Worm (Caenorhabditis elegans) whole organism, early embryonic: ENCODE measurements around the gene nrfl-1.
A peak's percentile ranks its signal among the peaks of the same experiment; 100 is the strongest.

Experiments
- B0310.2 ChIP-seq: sonication (generic microtip); optimal IDR thresholded peaks from 2 replicates; lab custom pipeline; 2016; ENCODE audit warnings: mild to moderate bottlenecking, missing genetic modification characterization, missing compliant biosample characterization
- F13C5.2 ChIP-seq: sonication (generic microtip); optimal IDR thresholded peaks from 2 replicates; lab custom pipeline; 2017; ENCODE audit warnings: mild to moderate bottlenecking, missing genetic modification characterization, inconsistent platforms, missing compliant biosample characterization
- aly-1 ChIP-seq: sonication (generic microtip); optimal IDR thresholded peaks from 2 replicates; lab custom pipeline; 2016; ENCODE audit warnings: missing genetic modification characterization, missing compliant biosample characterization
- ama-1 ChIP-seq: fragments of 150-350 bp; optimal IDR thresholded peaks from 2 replicates; lab custom pipeline; 2014
- ceh-13 ChIP-seq: fragments of 200-800 bp; sonication (Bioruptor generic); optimal IDR thresholded peaks from 2 replicates; lab custom pipeline; 2018; ENCODE audit warnings: mild to moderate bottlenecking, missing genetic modification characterization, missing compliant biosample characterization
- ceh-36 ChIP-seq: sonication (generic microtip); optimal IDR thresholded peaks from 2 replicates; lab custom pipeline; 2016; ENCODE audit warnings: missing genetic modification characterization, inconsistent platforms, missing compliant biosample characterization
- ets-7 ChIP-seq: sonication (generic microtip); optimal IDR thresholded peaks from 2 replicates; lab custom pipeline; 2016; ENCODE audit warnings: missing genotype, missing genetic modification characterization, missing compliant biosample characterization
- flt-1 ChIP-seq: fragments of 200-800 bp; sonication (Bioruptor generic); IDR thresholded peaks from 2 replicates; pipeline ENCODE4 v1.3.6; 2022; ENCODE audit warnings: missing genetic modification characterization, missing compliant biosample characterization
- hmbx-1 ChIP-seq: sonication (generic microtip); optimal IDR thresholded peaks from 2 replicates; lab custom pipeline; 2016; ENCODE audit warnings: mild to moderate bottlenecking, missing genetic modification characterization, missing compliant biosample characterization
- hmg-4 ChIP-seq: fragments of 200-800 bp; sonication (Bioruptor generic); optimal IDR thresholded peaks from 2 replicates; lab custom pipeline; 2018; ENCODE audit warnings: mild to moderate bottlenecking, missing genetic modification characterization, missing compliant biosample characterization
- hnd-1 ChIP-seq: sonication (generic microtip); optimal IDR thresholded peaks from 2 replicates; lab custom pipeline; 2016; ENCODE audit warnings: missing genetic modification characterization, missing compliant biosample characterization
- pes-1 ChIP-seq: fragments of 200-800 bp; sonication (Bioruptor generic); IDR thresholded peaks from 2 replicates; pipeline ENCODE4 v1.3.6; 2022; ENCODE audit warnings: missing genetic modification reagents, missing genetic modification characterization, missing compliant biosample characterization
- scrt-1 ChIP-seq: fragments of 200-800 bp; sonication (Bioruptor generic); IDR thresholded peaks from 2 replicates; pipeline ENCODE4 v1.3.6; 2022; ENCODE audit warnings: missing genetic modification characterization, missing compliant biosample characterization
- sea-1 ChIP-seq: fragments of 200-800 bp; sonication (Bioruptor generic); conservative IDR thresholded peaks from 2 replicates; pipeline ENCODE4 v1.3.6; 2022; ENCODE audit warnings: missing genetic modification characterization, missing compliant biosample characterization
- tbx-11 ChIP-seq: fragments of 200-800 bp; sonication (Bioruptor generic); IDR thresholded peaks from 2 replicates; pipeline ENCODE4 v1.3.6; 2022; ENCODE audit warnings: missing genetic modification characterization, missing compliant biosample characterization
- tbx-37 ChIP-seq: fragments of 200-800 bp; sonication (Bioruptor generic); conservative IDR thresholded peaks from 2 replicates; pipeline ENCODE4 v1.3.6; 2022; ENCODE audit warnings: missing genetic modification reagents, missing genetic modification characterization, missing compliant biosample characterization
- tra-4 ChIP-seq: sonication (generic microtip); optimal IDR thresholded peaks from 2 replicates; lab custom pipeline; 2017; ENCODE audit warnings: missing genetic modification characterization, missing compliant biosample characterization

Gene nrfl-1

ce11 chrIV:9095553-9095952, 23.3 kb upstream of the nrfl-1 start, which contains the start of gene icln-1:
TSS of gene icln-1 (minus strand) at chrIV:9095653.
- TF ChIP-seq hmg-4 (GFP tag; lab: Kevin White, UChicago) = no peak
- no peak for TF ChIP-seq sea-1 (GFP tag; lab: Robert Waterston, UW)
- no peak for TF ChIP-seq ets-7 (tag; lab: Kevin White, UChicago)
- TF ChIP-seq tra-4 = no peak

- TF ChIP-seq tbx-11 (GFP tag; lab: Robert Waterston, UW) = no peak
- TF ChIP-seq F13C5.2 (tag; lab: Kevin White, UChicago) = peak; percentile 28
Measured at ce11 chrIV:9096160-9096879, 22.6 kb upstream of the nrfl-1 start, which contains the start of the genes znf-706 and cpna-3. TSS of gene znf-706 (minus strand) at chrIV:9096231. TSS of gene cpna-3 (plus strand) at chrIV:9096842.

ce11 chrIV:9098942-9099341, 19.9 kb upstream of the nrfl-1 start, which contains the start of gene gldi-10:
TSS of gene gldi-10 (plus strand) at chrIV:9099242.
- TF ChIP-seq hnd-1 (tag; lab: Kevin White, UChicago) = no peak
- TF ChIP-seq ama-1 (lab: Kevin White, UChicago) = no peak
- no peak for TF ChIP-seq B0310.2

- TF ChIP-seq tra-4 (no peak), flt-1 (no peak), tbx-11 (GFP tag; lab: Robert Waterston, UW) (no peak), tbx-37 (GFP tag; lab: Robert Waterston, UW) (no peak), pes-1 (no peak), hmbx-1 (tag; lab: Kevin White, UChicago) (no peak), sea-1 (GFP tag; lab: Robert Waterston, UW) (no peak), ceh-36 (no peak), aly-1 (tag; lab: Kevin White, UChicago) (no peak), hnd-1 (tag; lab: Kevin White, UChicago) (no peak), hmg-4 (GFP tag; lab: Kevin White, UChicago) (no peak), scrt-1 (no peak)
Measured at ce11 chrIV:9100835-9101234, 18.1 kb upstream of the nrfl-1 start.

- TF ChIP-seq sea-1 (GFP tag; lab: Robert Waterston, UW) (no peak), ceh-36 (no peak)
Measured at ce11 chrIV:9104071-9105016, 14.5 kb upstream of the nrfl-1 start, which contains the start of the genes C01F6.14 and fem-3. TSS of gene C01F6.14 (minus strand) at chrIV:9104121. TSS of gene fem-3 (plus strand) at chrIV:9104966.

ce11 chrIV:9107464-9107863, 11.4 kb upstream of the nrfl-1 start:
- TF ChIP-seq ama-1 (lab: Kevin White, UChicago) = no peak
- peak; percentile 36 for TF ChIP-seq F13C5.2 (tag; lab: Kevin White, UChicago)

- no peak for TF ChIP-seq ets-7 (tag; lab: Kevin White, UChicago)
- no peak for TF ChIP-seq tbx-11 (GFP tag; lab: Robert Waterston, UW)
- no peak for TF ChIP-seq ama-1 (lab: Kevin White, UChicago)
- no peak for TF ChIP-seq tra-4
- no peak for TF ChIP-seq B0310.2
- no peak for TF ChIP-seq F13C5.2 (tag; lab: Kevin White, UChicago)
- TF ChIP-seq aly-1 (tag; lab: Kevin White, UChicago) = no peak
- no peak for TF ChIP-seq hnd-1 (tag; lab: Kevin White, UChicago)
- no peak for TF ChIP-seq hmbx-1 (tag; lab: Kevin White, UChicago)
- TF ChIP-seq ceh-13 (GFP tag; lab: Kevin White, UChicago) = no peak
- no peak for TF ChIP-seq tbx-37 (GFP tag; lab: Robert Waterston, UW)
- no peak for TF ChIP-seq scrt-1
Measured at ce11 chrIV:9108631-9109030, 10.3 kb upstream of the nrfl-1 start, which contains the start of gene aly-1. TSS of gene aly-1 (plus strand) at chrIV:9108931.

- TF ChIP-seq tbx-37 (GFP tag; lab: Robert Waterston, UW) (no peak), hmbx-1 (tag; lab: Kevin White, UChicago) (no peak), B0310.2 (no peak), pes-1 (no peak), hnd-1 (tag; lab: Kevin White, UChicago) (no peak), ceh-13 (GFP tag; lab: Kevin White, UChicago) (no peak), scrt-1 (no peak), ama-1 (lab: Kevin White, UChicago) (no peak), tbx-11 (GFP tag; lab: Robert Waterston, UW) (no peak), ceh-36 (no peak), F13C5.2 (tag; lab: Kevin White, UChicago) (no peak), flt-1 (no peak)
Measured at ce11 chrIV:9112019-9112418, 6.9 kb upstream of the nrfl-1 start.
